Worm (Caenorhabditis elegans) whole organism, late embryonic: ENCODE results near the gene Y41G9A.6.

Experiments used
- C08G9.2 ChIP-seq: sonication (generic microtip); optimal IDR thresholded peaks from 2 replicates; lab custom pipeline; 2016; ENCODE audit warnings: mild to moderate bottlenecking, missing genetic modification characterization, moderate library complexity, missing compliant biosample characterization
- ceh-19 ChIP-seq: fragments of 200-800 bp; sonication (Bioruptor generic); optimal IDR thresholded peaks from 2 replicates; lab custom pipeline; 2018; ENCODE audit warnings: mild to moderate bottlenecking, missing genetic modification characterization, missing compliant biosample characterization
- pqm-1 ChIP-seq: sonication (generic microtip); optimal IDR thresholded peaks from 2 replicates; lab custom pipeline; 2016; ENCODE audit warnings: missing genetic modification characterization, missing compliant biosample characterization
- unc-55 ChIP-seq: sonication (generic microtip); optimal IDR thresholded peaks from 2 replicates; lab custom pipeline; 2017; ENCODE audit warnings: missing biosample characterization, missing genetic modification reagents, missing genetic modification characterization

DNA sequence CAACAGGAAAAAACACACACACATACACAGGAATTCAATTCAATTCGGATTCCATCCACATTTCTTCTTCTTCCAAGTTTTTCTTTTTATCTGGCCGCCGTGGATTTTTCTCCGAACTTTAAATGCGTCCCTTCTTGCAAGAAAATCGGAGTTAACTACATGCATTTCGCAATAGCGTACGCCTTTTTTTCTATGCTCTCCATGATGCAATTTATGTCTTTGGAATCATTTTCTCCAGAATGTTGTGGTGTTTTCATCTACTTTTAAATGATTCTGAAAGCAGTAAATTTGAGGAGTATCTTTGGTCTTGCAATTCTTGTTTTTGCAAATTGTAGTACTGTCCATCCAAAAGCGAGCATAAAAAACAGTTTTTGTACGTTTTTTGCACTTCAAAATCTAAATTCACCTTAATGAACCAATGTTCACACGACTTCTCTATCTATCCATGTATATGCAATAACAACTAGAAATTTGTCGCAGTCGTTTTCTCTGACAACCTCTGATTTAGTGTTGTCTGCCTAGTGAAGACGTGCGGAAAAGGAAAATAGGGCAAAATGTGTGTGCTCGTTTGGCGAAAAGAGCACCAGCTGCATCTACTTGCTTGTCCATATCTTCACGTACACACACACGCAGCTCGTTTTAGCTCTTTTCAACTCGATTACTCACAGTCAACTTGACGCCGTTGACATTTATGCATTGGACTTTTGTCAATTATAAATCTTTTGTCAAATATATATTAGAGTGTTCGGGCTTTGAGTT is 18.9 kb upstream of the Y41G9A.6 start:
- TF ChIP-seq unc-55 (no peak), pqm-1 (no peak), C08G9.2 (no peak), ceh-19 (GFP tag; lab: Kevin White, UChicago) (no peak)
